Worm (Caenorhabditis elegans) whole organism, early embryonic: ENCODE results near the gene col-152.

Source experiments
- ama-1 ChIP-seq: fragments of 150-350 bp; optimal IDR thresholded peaks from 2 replicates; lab custom pipeline; 2014
- ets-7 ChIP-seq: sonication (generic microtip); optimal IDR thresholded peaks from 2 replicates; lab custom pipeline; 2016; ENCODE audit warnings: missing genotype, missing genetic modification characterization, missing compliant biosample characterization
- flt-1 ChIP-seq: fragments of 200-800 bp; sonication (Bioruptor generic); IDR thresholded peaks from 2 replicates; pipeline ENCODE4 v1.3.6; 2022; ENCODE audit warnings: missing genetic modification characterization, missing compliant biosample characterization
- pes-1 ChIP-seq: fragments of 200-800 bp; sonication (Bioruptor generic); IDR thresholded peaks from 2 replicates; pipeline ENCODE4 v1.3.6; 2022; ENCODE audit warnings: missing genetic modification reagents, missing genetic modification characterization, missing compliant biosample characterization

- TF ChIP-seq ets-7 (tag; lab: Kevin White, UChicago), result no peak
- no peak for TF ChIP-seq flt-1
- TF ChIP-seq pes-1, result no peak
- TF ChIP-seq ama-1, result no peak
Measured at ce11 chrV:10555239-10555638, 5.5 kb upstream of the col-152 start, which contains the start of gene F32G8.3.
